Worm (Caenorhabditis elegans) whole organism, L2 larva: ENCODE data around the gene Y57A10C.11.
"Not testable (repeated sequence)": the region's sequence is repeated elsewhere in the genome, so short reads cannot be mapped to it uniquely, and the experiment has no call there.

Experiments used
- nhr-77 ChIP-seq: fragments of 150-350 bp; optimal IDR thresholded peaks from 2 replicates; lab custom pipeline; 2014; ENCODE audit warnings: missing biosample characterization, missing genetic modification characterization
- skn-1 ChIP-seq: sonication (generic microtip); optimal IDR thresholded peaks from 2 replicates; lab custom pipeline; 2017; ENCODE audit warnings: missing biosample characterization, missing genetic modification characterization
- ztf-11 ChIP-seq: sonication (generic microtip); optimal IDR thresholded peaks from 2 replicates; lab custom pipeline; 2017; ENCODE audit warnings: missing biosample characterization, missing genetic modification characterization

DNA sequence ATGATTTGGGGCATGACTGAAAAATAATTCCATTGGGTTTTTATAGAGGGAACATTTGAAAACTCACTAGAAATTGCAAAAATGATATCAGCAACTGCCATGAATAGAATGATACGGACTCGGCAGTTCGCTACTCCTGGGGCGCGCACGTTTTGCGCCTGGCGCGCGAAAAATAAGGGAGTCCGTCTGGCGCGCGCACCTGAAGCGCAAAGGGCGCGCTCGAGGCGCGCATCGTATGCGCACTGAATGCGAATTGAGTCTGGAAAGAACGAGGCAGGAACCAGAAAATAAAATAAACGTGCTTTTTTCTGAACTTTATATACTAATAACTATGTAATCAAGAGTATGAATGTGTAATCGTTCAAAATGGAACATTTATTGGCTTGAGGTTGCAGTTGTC, 26.5 kb upstream of the Y57A10C.11 start, which contains the start of gene Y57A10C.10:
- not testable (repeated sequence) for TF ChIP-seq skn-1 (tag; lab: Kevin White, UChicago); nhr-77; ztf-11 (tag; lab: Kevin White, UChicago)
